Fruit fly (Drosophila melanogaster) whole organism, embryonic: ENCODE results near the gene Pgcl.

Experiments used
- Bdp1 ChIP-seq: fragments of 200-800 bp; sonication (Bioruptor generic); optimal IDR thresholded peaks from 3 replicates; lab custom pipeline; 2016; ENCODE audit warnings: missing biosample characterization, missing genetic modification characterization
- CG1024 ChIP-seq: fragments of 200-800 bp; sonication (Bioruptor generic); IDR thresholded peaks from 2 replicates; pipeline ENCODE4 v1.3.6; 2022; ENCODE audit warnings: missing biosample characterization, missing genetic modification characterization
- CG10267 ChIP-seq: fragments of 200-800 bp; sonication (Bioruptor generic); optimal IDR thresholded peaks from 2 replicates; lab custom pipeline; 2018; ENCODE audit warnings: missing biosample characterization, mild to moderate bottlenecking, missing genetic modification characterization, moderate library complexity
- CG11085 ChIP-seq: fragments of 200-800 bp; sonication (Bioruptor generic); IDR thresholded peaks from 2 replicates; pipeline ENCODE4 v1.3.6; 2022; ENCODE audit warnings: missing biosample characterization, missing genetic modification characterization
- CG15479 ChIP-seq: fragments of 200-800 bp; sonication (Bioruptor generic); optimal IDR thresholded peaks from 3 replicates; lab custom pipeline; 2019; ENCODE audit warnings: missing biosample characterization, mild to moderate bottlenecking, missing genetic modification characterization, moderate library complexity
- CG18599 ChIP-seq: fragments of 200-800 bp; sonication (Bioruptor generic); optimal IDR thresholded peaks from 3 replicates; lab custom pipeline; 2017; ENCODE audit warnings: missing biosample characterization, missing genetic modification characterization, mild to moderate bottlenecking, moderate library complexity, missing genetic modification reagents
- CG33213 ChIP-seq: fragments of 200-800 bp; sonication (Bioruptor generic); optimal IDR thresholded peaks from 3 replicates; lab custom pipeline; 2016; ENCODE audit warnings: missing biosample characterization, missing genetic modification characterization
- CG3726 ChIP-seq: fragments of 200-800 bp; sonication (Bioruptor generic); IDR thresholded peaks from 3 replicates; pipeline ENCODE4, ENCODE4 v1.3.6; 2022; ENCODE audit warnings: missing biosample characterization, missing genetic modification characterization
- CG3847 ChIP-seq: fragments of 200-800 bp; sonication (Bioruptor generic); IDR thresholded peaks from 2 replicates; pipeline ENCODE4 v1.3.6; 2022; ENCODE audit warnings: missing biosample characterization, missing genetic modification characterization
- CG4282 ChIP-seq: fragments of 200-800 bp; sonication (Bioruptor generic); optimal IDR thresholded peaks from 2 replicates; lab custom pipeline; 2016; ENCODE audit warnings: missing biosample characterization, missing genetic modification characterization
- CG4730 ChIP-seq: fragments of 200-800 bp; sonication (Bioruptor generic); IDR thresholded peaks from 2 replicates; pipeline ENCODE4 v1.3.6; 2022; ENCODE audit warnings: missing biosample characterization, missing genetic modification characterization
- CG6654 ChIP-seq: fragments of 200-800 bp; sonication (Bioruptor generic); optimal IDR thresholded peaks from 2 replicates; lab custom pipeline; 2017; ENCODE audit warnings: missing biosample characterization, mild to moderate bottlenecking, missing genetic modification characterization
- CG7357 ChIP-seq: fragments of 200-800 bp; sonication (Bioruptor generic); IDR thresholded peaks from 3 replicates; pipeline ENCODE4 v1.3.6; 2022; ENCODE audit warnings: missing biosample characterization, missing genetic modification characterization
- CG8089 ChIP-seq: fragments of 200-800 bp; sonication (Bioruptor generic); optimal IDR thresholded peaks from 3 replicates; lab custom pipeline; 2016; ENCODE audit warnings: missing biosample characterization, missing genetic modification characterization
- Dek ChIP-seq: fragments of 200-800 bp; sonication (Bioruptor generic); optimal IDR thresholded peaks from 3 replicates; lab custom pipeline; 2019; ENCODE audit warnings: missing biosample characterization, mild to moderate bottlenecking, missing genetic modification characterization, moderate library complexity
- Elba2 ChIP-seq: fragments of 200-800 bp; sonication (Bioruptor generic); optimal IDR thresholded peaks from 3 replicates; lab custom pipeline; 2016; ENCODE audit warnings: missing biosample characterization, missing genetic modification characterization
- Hey ChIP-seq: fragments of 200-800 bp; sonication (Bioruptor generic); optimal IDR thresholded peaks from 3 replicates; lab custom pipeline; 2018; ENCODE audit warnings: missing biosample characterization, mild to moderate bottlenecking, missing genetic modification characterization
- Jarid2 ChIP-seq: fragments of 200-800 bp; sonication (Bioruptor generic); optimal IDR thresholded peaks from 3 replicates; lab custom pipeline; 2017; ENCODE audit warnings: mild to moderate bottlenecking, missing biosample characterization, missing genetic modification reagents, missing genetic modification characterization
- Kr ChIP-seq: fragments of 200-800 bp; sonication (Bioruptor generic); optimal IDR thresholded peaks from 2 replicates; lab custom pipeline; 2017; ENCODE audit warnings: missing biosample characterization, mild to moderate bottlenecking, missing genetic modification characterization
- Mes4 ChIP-seq: fragments of 200-800 bp; sonication (Bioruptor generic); optimal IDR thresholded peaks from 2 replicates; lab custom pipeline; 2016; ENCODE audit warnings: missing biosample characterization, missing genetic modification characterization
- Ravus ChIP-seq: fragments of 200-800 bp; sonication (Bioruptor generic); IDR thresholded peaks from 2 replicates; pipeline ENCODE4 v1.3.6; 2022; ENCODE audit warnings: missing biosample characterization, missing genetic modification characterization
- Sox100B ChIP-seq: fragments of 200-800 bp; sonication (Bioruptor generic); optimal IDR thresholded peaks from 3 replicates; lab custom pipeline; 2018; ENCODE audit warnings: missing biosample characterization, mild to moderate bottlenecking, missing genetic modification characterization
- Trl ChIP-seq, 3 experiments: fragments of >200 bp in 2 of 3; fragments of 200-800 bp in 1 of 3; sonication (Bioruptor generic) in 1 of 3; optimal IDR thresholded peaks; 2 replicates in 1 of 3; 3 replicates in 2 of 3; lab custom pipeline; 2016 to 2017; ENCODE audit warnings: missing biosample characterization in 1 of 3, missing genetic modification characterization in 1 of 3
- ac ChIP-seq: fragments of 200-800 bp; sonication (Bioruptor generic); optimal IDR thresholded peaks from 3 replicates; lab custom pipeline; 2017; ENCODE audit warnings: missing biosample characterization, mild to moderate bottlenecking, missing genetic modification characterization
- ap ChIP-seq: fragments of 200-800 bp; sonication (Bioruptor generic); IDR thresholded peaks from 2 replicates; pipeline ENCODE4 v1.3.6; 2022; ENCODE audit warnings: missing biosample characterization, missing genetic modification characterization
- ato ChIP-seq: fragments of 200-800 bp; sonication (Bioruptor generic); IDR thresholded peaks from 2 replicates; pipeline ENCODE4 v1.3.6; 2022; ENCODE audit warnings: missing biosample characterization, missing genetic modification characterization; ENCODE audit not compliant: partially characterized antibody
- az2 ChIP-seq: fragments of 200-800 bp; sonication (Bioruptor generic); optimal IDR thresholded peaks from 3 replicates; lab custom pipeline; 2016; ENCODE audit warnings: missing biosample characterization, missing genetic modification characterization
- br ChIP-seq: fragments of >200 bp; optimal IDR thresholded peaks from 2 replicates; lab custom pipeline; 2017
- bsh ChIP-seq, 2 experiments: fragments of 200-800 bp; sonication (Bioruptor generic); optimal IDR thresholded peaks; 2 replicates each; lab custom pipeline; 2017 to 2018; ENCODE audit warnings: mild to moderate bottlenecking in 2 of 2, missing biosample characterization in 2 of 2, missing genetic modification characterization in 2 of 2, moderate library complexity in 1 of 2
- cad ChIP-seq: fragments of >200 bp; optimal IDR thresholded peaks from 2 replicates; lab custom pipeline; 2017; ENCODE audit warnings: missing biosample characterization, missing genetic modification characterization
- chinmo ChIP-seq: fragments of 200-800 bp; sonication (Bioruptor generic); IDR thresholded peaks from 4 replicates; pipeline ENCODE4 v1.3.6; 2022; ENCODE audit warnings: missing biosample characterization, missing genetic modification characterization; ENCODE audit not compliant: partially characterized antibody
- fd96Cb ChIP-seq: fragments of 200-800 bp; sonication (Bioruptor generic); optimal IDR thresholded peaks from 2 replicates; lab custom pipeline; 2018; ENCODE audit warnings: missing biosample characterization, mild to moderate bottlenecking, missing genetic modification characterization, moderate library complexity
- inv ChIP-seq: fragments of 200-800 bp; sonication (Bioruptor generic); IDR thresholded peaks from 2 replicates; pipeline ENCODE4 v1.3.6; 2022; ENCODE audit warnings: missing biosample characterization, missing genetic modification characterization; ENCODE audit not compliant: partially characterized antibody
- jigr1 ChIP-seq: fragments of 200-800 bp; sonication (Bioruptor generic); IDR thresholded peaks from 3 replicates; pipeline ENCODE4 v1.3.6; 2022; ENCODE audit warnings: missing biosample characterization, missing genetic modification characterization
- lov ChIP-seq, 2 experiments: fragments of 200-800 bp in 1 of 2; fragments of >200 bp in 1 of 2; sonication (Bioruptor generic) in 1 of 2; IDR thresholded peaks in 1 of 2; optimal IDR thresholded peaks in 1 of 2; 2 replicates in 1 of 2; 3 replicates in 1 of 2; pipeline versions ENCODE4 v1.3.6 to Lab custom; 2017 to 2022; ENCODE audit warnings: missing biosample characterization in 1 of 2, missing genetic modification characterization in 1 of 2
- pros ChIP-seq: fragments of 200-800 bp; sonication (Bioruptor generic); optimal IDR thresholded peaks from 3 replicates; lab custom pipeline; 2019; ENCODE audit warnings: missing biosample characterization, mild to moderate bottlenecking, missing genetic modification characterization, moderate library complexity
- repo ChIP-seq: fragments of 200-800 bp; sonication (Bioruptor generic); optimal IDR thresholded peaks from 2 replicates; lab custom pipeline; 2016; ENCODE audit warnings: missing biosample characterization, missing genetic modification characterization
- row ChIP-seq: fragments of 200-800 bp; sonication (Bioruptor generic); IDR thresholded peaks from 3 replicates; pipeline ENCODE4 v1.3.6; 2022; ENCODE audit warnings: missing biosample characterization, missing genetic modification characterization
- sens ChIP-seq: fragments of 200-800 bp; sonication (Bioruptor generic); peaks from one replicate; lab custom pipeline; 2016; ENCODE audit warnings: missing biosample characterization, missing genetic modification characterization
- stc ChIP-seq: fragments of 200-800 bp; sonication (Bioruptor generic); IDR thresholded peaks from 2 replicates; pipeline ENCODE4 v1.3.6; 2022; ENCODE audit warnings: missing biosample characterization, missing genetic modification characterization
- tll ChIP-seq, 2 experiments: fragments of 200-800 bp in 1 of 2; fragments of >200 bp in 1 of 2; sonication (Bioruptor generic) in 1 of 2; optimal IDR thresholded peaks; 2 replicates each; lab custom pipeline; 2017 to 2019; ENCODE audit warnings: missing biosample characterization in 2 of 2, missing genetic modification characterization in 2 of 2, mild to moderate bottlenecking in 1 of 2, moderate library complexity in 1 of 2
- toy ChIP-seq: fragments of 200-800 bp; sonication (Bioruptor generic); IDR thresholded peaks from 2 replicates; pipeline ENCODE4 v1.3.6; 2022; ENCODE audit warnings: missing biosample characterization, missing genetic modification characterization
- trem ChIP-seq: fragments of 200-800 bp; optimal IDR thresholded peaks from 3 replicates; lab custom pipeline; 2019; ENCODE audit warnings: missing biosample characterization, mild to moderate bottlenecking, missing genetic modification characterization, moderate library complexity
- twi ChIP-seq: fragments of 200-800 bp; optimal IDR thresholded peaks from 2 replicates; lab custom pipeline; 2019; ENCODE audit warnings: missing biosample characterization, mild to moderate bottlenecking, missing genetic modification characterization, moderate library complexity
- wdn ChIP-seq: fragments of 200-800 bp; sonication (Bioruptor generic); IDR thresholded peaks from 2 replicates; pipeline ENCODE4 v1.3.6; 2022; ENCODE audit warnings: missing biosample characterization, missing genetic modification characterization
- yki ChIP-seq: fragments of >200 bp; optimal IDR thresholded peaks from 3 replicates; lab custom pipeline; 2018
- z ChIP-seq: fragments of 200-800 bp; sonication (Bioruptor generic); IDR thresholded peaks from 3 replicates; pipeline ENCODE4 v1.3.6; 2022; ENCODE audit warnings: missing biosample characterization, missing genetic modification characterization
- zen ChIP-seq: fragments of 200-800 bp; sonication (Bioruptor generic); optimal IDR thresholded peaks from 3 replicates; lab custom pipeline; 2018; ENCODE audit warnings: missing biosample characterization, mild to moderate bottlenecking, missing genetic modification characterization, moderate library complexity
- zen2 ChIP-seq: fragments of 200-800 bp; sonication (Bioruptor generic); IDR thresholded peaks from 3 replicates; pipeline ENCODE4 v1.3.6; 2022; ENCODE audit warnings: missing biosample characterization, missing genetic modification characterization; ENCODE audit not compliant: partially characterized antibody

Pgcl gene

dm6 chrX:406306-406705 lies 30.9 kb downstream of the Pgcl start:
- no peak for TF ChIP-seq Sox100B (GFP tag; lab: Kevin White, UChicago)
- no peak for TF ChIP-seq Ravus (GFP tag; lab: Robert Waterston, UW)
- no peak for TF ChIP-seq toy (GFP tag; lab: Robert Waterston, UW)
- no peak for TF ChIP-seq CG33213 (GFP tag; lab: Kevin White, UChicago)
- no peak for TF ChIP-seq repo (GFP tag; lab: Kevin White, UChicago)
- no peak for TF ChIP-seq Dek (tag; lab: Kevin White, UChicago)

- peak; percentile 68 for TF ChIP-seq Elba2 (GFP tag; lab: Kevin White, UChicago)
- TF ChIP-seq zen (tag; lab: Kevin White, UChicago), result peak; percentile 23
- no peak for TF ChIP-seq CG11085
- no peak for TF ChIP-seq stc
- no peak for TF ChIP-seq CG7357 (GFP tag; lab: Robert Waterston, UW)
- TF ChIP-seq ac, result peak; percentile 67
- TF ChIP-seq cad (GFP tag; lab: Kevin White, UChicago), result peak; percentile 82
- no peak for TF ChIP-seq CG4730 (GFP tag; lab: Robert Waterston, UW)
- no peak for TF ChIP-seq twi (tag; lab: Kevin White, UChicago)
- no peak for TF ChIP-seq CG4282
- no peak for TF ChIP-seq jigr1 (GFP tag; lab: Robert Waterston, UW)
- TF ChIP-seq CG18599 (GFP tag; lab: Kevin White, UChicago), result no peak
- no peak for TF ChIP-seq Bdp1 (GFP tag; lab: Kevin White, UChicago)
- no peak for TF ChIP-seq bsh (GFP tag; optimal IDR thresholded peaks at IDR 0.05; lab: Kevin White, UChicago)
- no peak for TF ChIP-seq row (GFP tag; lab: Robert Waterston, UW)
- no peak for TF ChIP-seq br (lab: Kevin White, UChicago)
- TF ChIP-seq CG15479 (GFP tag; lab: Kevin White, UChicago), result peak; percentile 65
- TF ChIP-seq tll (GFP tag; optimal IDR thresholded peaks at IDR 0.05; lab: Kevin White, UChicago), result peak in 1 of 2 experiments; percentile 83
Observed at dm6 chrX:399732-400131, 37.5 kb downstream of the Pgcl start.

dm6 chrX:395746-396145 lies 41.5 kb downstream of the Pgcl start, which contains the start of gene sc:
sc (plus strand) TSS chrX:396060.
- peak; percentile 53 for TF ChIP-seq yki (lab: Kevin White, UChicago)
- TF ChIP-seq CG33213 (GFP tag; lab: Kevin White, UChicago), result no peak
- no peak for TF ChIP-seq lov (optimal IDR thresholded peaks at IDR 0.05; lab: Kevin White, UChicago)
- no peak for TF ChIP-seq lov (GFP tag; IDR thresholded peaks at IDR 0.05; lab: Robert Waterston, UW)
- TF ChIP-seq ap (GFP tag; lab: Robert Waterston, UW), result no peak
- no peak for TF ChIP-seq fd96Cb (tag; lab: Kevin White, UChicago)
- peak; percentile 97 for TF ChIP-seq z (GFP tag; lab: Robert Waterston, UW)
- peak; percentile 16 to 83 for TF ChIP-seq Trl (optimal IDR thresholded peaks at IDR 0.05; lab: Kevin White, UChicago)
- no peak for TF ChIP-seq Trl (GFP tag; optimal IDR thresholded peaks at IDR 0.05; lab: Kevin White, UChicago)
- TF ChIP-seq Mes4, result no peak
- no peak for TF ChIP-seq sens (GFP tag; lab: Kevin White, UChicago)
- no peak for TF ChIP-seq chinmo
- no peak for TF ChIP-seq ato (GFP tag; lab: Robert Waterston, UW)
- TF ChIP-seq CG3847 (GFP tag; lab: Robert Waterston, UW), result no peak
- no peak for TF ChIP-seq zen2
- no peak for TF ChIP-seq wdn (GFP tag; lab: Robert Waterston, UW)
- peak; percentile 6 for TF ChIP-seq Jarid2 (GFP tag; lab: Kevin White, UChicago)
- TF ChIP-seq CG10267 (tag; lab: Kevin White, UChicago), result no peak
- no peak for TF ChIP-seq Hey (tag; lab: Kevin White, UChicago)
- no peak for TF ChIP-seq CG1024
- TF ChIP-seq CG3726, result no peak
- no peak for TF ChIP-seq az2
- TF ChIP-seq trem (tag; lab: Kevin White, UChicago), result no peak
- TF ChIP-seq CG15479 (GFP tag; lab: Kevin White, UChicago), result peak; percentile 94
- peak; percentile 15 for TF ChIP-seq Kr (GFP tag; lab: Kevin White, UChicago)
- no peak for TF ChIP-seq inv
- TF ChIP-seq cad (GFP tag; lab: Kevin White, UChicago), result no peak
- peak; percentile 5 for TF ChIP-seq pros (GFP tag; lab: Kevin White, UChicago)
- no peak for TF ChIP-seq CG8089 (GFP tag; lab: Kevin White, UChicago)
- TF ChIP-seq CG6654 (GFP tag; lab: Kevin White, UChicago), result no peak
